Fruit fly (Drosophila melanogaster) S2 (cell line): ENCODE measurements around the gene Vajk3.

Source experiments
- CG8478 ChIP-seq: fragments of >200 bp; optimal IDR thresholded peaks from 2 replicates; lab custom pipeline; 2018
- CTCF ChIP-seq, 2 experiments: fragments of >200 bp; optimal IDR thresholded peaks; 2 replicates each; lab custom pipeline; 2018

DNA sequence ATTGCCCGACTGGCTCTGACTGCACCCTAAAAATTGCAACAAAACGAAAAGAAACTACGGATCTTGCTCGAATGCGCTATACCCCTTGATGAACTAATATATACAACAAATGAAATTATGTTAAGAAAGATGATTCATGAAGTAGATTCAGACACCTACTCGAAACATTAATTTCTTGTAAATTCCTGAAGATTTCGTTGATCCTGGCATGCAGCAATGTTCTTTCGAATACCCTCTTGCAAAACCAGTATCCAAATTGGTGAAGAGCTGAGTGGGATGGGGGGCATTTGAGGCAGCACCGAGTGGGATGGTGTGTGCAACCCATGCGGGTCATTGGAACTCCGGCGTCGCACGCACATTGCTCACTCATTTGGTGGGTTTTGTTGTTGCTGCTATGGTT lies 8.5 kb upstream of the Vajk3 start:
- TF ChIP-seq CTCF (optimal IDR thresholded peaks at IDR 0.05; lab: Kevin White, UChicago) (no peak), CG8478 (lab: Kevin White, UChicago) (no peak)
